Fruit fly (Drosophila melanogaster) whole organism, embryonic: ENCODE data around the gene EMC3.

ENCODE experiments used
- Atf-2 ChIP-seq: fragments of 200-800 bp; sonication (Bioruptor generic); optimal IDR thresholded peaks from 2 replicates; lab custom pipeline; 2016; ENCODE audit warnings: missing biosample characterization, missing genetic modification characterization
- B-H1 ChIP-seq: fragments of 200-800 bp; sonication (Bioruptor generic); IDR thresholded peaks from 3 replicates; pipeline ENCODE4 v1.3.6; 2022; ENCODE audit warnings: missing biosample characterization, missing genetic modification characterization
- Blimp-1 ChIP-seq: fragments of 200-800 bp; sonication (Bioruptor generic); optimal IDR thresholded peaks from 3 replicates; lab custom pipeline; 2018; ENCODE audit warnings: missing biosample characterization, missing genetic modification characterization, mild to moderate bottlenecking, moderate library complexity, missing genetic modification reagents
- CG10366 ChIP-seq: fragments of 200-800 bp; sonication (Bioruptor generic); IDR thresholded peaks from 2 replicates; pipeline ENCODE4 v1.3.6; 2022; ENCODE audit warnings: missing biosample characterization, missing genetic modification characterization
- CG11247 ChIP-seq: fragments of 200-800 bp; sonication (Bioruptor generic); IDR thresholded peaks from 2 replicates; pipeline ENCODE4 v1.3.6; 2022; ENCODE audit warnings: missing biosample characterization, missing genetic modification characterization
- CG12236 ChIP-seq: fragments of 200-800 bp; sonication (Bioruptor generic); optimal IDR thresholded peaks from 2 replicates; lab custom pipeline; 2016; ENCODE audit warnings: missing biosample characterization, missing genetic modification characterization
- CG14710 ChIP-seq: fragments of 200-800 bp; sonication (Bioruptor generic); optimal IDR thresholded peaks from 3 replicates; lab custom pipeline; 2019; ENCODE audit warnings: missing biosample characterization, mild to moderate bottlenecking, missing genetic modification characterization, moderate library complexity
- CG15479 ChIP-seq: fragments of 200-800 bp; sonication (Bioruptor generic); optimal IDR thresholded peaks from 3 replicates; lab custom pipeline; 2019; ENCODE audit warnings: missing biosample characterization, mild to moderate bottlenecking, missing genetic modification characterization, moderate library complexity
- CG15601 ChIP-seq: fragments of 200-800 bp; sonication (Bioruptor generic); optimal IDR thresholded peaks from 3 replicates; lab custom pipeline; 2019; ENCODE audit warnings: missing biosample characterization, mild to moderate bottlenecking, missing genetic modification characterization, moderate library complexity
- CG1792 ChIP-seq: fragments of 200-800 bp; sonication (Bioruptor generic); optimal IDR thresholded peaks from 2 replicates; lab custom pipeline; 2016; ENCODE audit warnings: missing biosample characterization, missing genetic modification characterization
- CG3163 ChIP-seq: fragments of 200-800 bp; sonication (Bioruptor generic); optimal IDR thresholded peaks from 3 replicates; lab custom pipeline; 2016; ENCODE audit warnings: missing biosample characterization, missing genetic modification characterization
- CG34376 ChIP-seq: fragments of 200-800 bp; sonication (Bioruptor generic); optimal IDR thresholded peaks from 2 replicates; lab custom pipeline; 2018; ENCODE audit warnings: missing biosample characterization, mild to moderate bottlenecking, missing genetic modification characterization
- CG3838 ChIP-seq: fragments of 200-800 bp; sonication (Bioruptor generic); optimal IDR thresholded peaks from 3 replicates; lab custom pipeline; 2016; ENCODE audit warnings: missing biosample characterization, missing genetic modification characterization
- CG8281 ChIP-seq: fragments of 200-800 bp; sonication (Bioruptor generic); optimal IDR thresholded peaks from 2 replicates; lab custom pipeline; 2018; ENCODE audit warnings: missing biosample characterization, mild to moderate bottlenecking, missing genetic modification characterization, moderate library complexity
- CrebB ChIP-seq: fragments of 200-800 bp; sonication (Bioruptor generic); optimal IDR thresholded peaks from 3 replicates; lab custom pipeline; 2018; ENCODE audit warnings: missing biosample characterization, mild to moderate bottlenecking, missing genetic modification characterization
- Dfd ChIP-seq, 2 experiments: fragments of >200 bp; optimal IDR thresholded peaks; 2 replicates each; lab custom pipeline; 2017; ENCODE audit warnings: missing biosample characterization in 2 of 2, missing genetic modification characterization in 2 of 2
- GATAe ChIP-seq: fragments of 200-800 bp; sonication (Bioruptor generic); conservative IDR thresholded peaks from 2 replicates; pipeline ENCODE4 v1.3.6; 2022; ENCODE audit warnings: missing biosample characterization, missing genetic modification characterization
- Gug ChIP-seq: fragments of 200-800 bp; sonication (Bioruptor generic); IDR thresholded peaks from 4 replicates; pipeline ENCODE4 v1.3.6; 2022; ENCODE audit warnings: missing biosample characterization, missing genetic modification characterization
- H2.0 ChIP-seq: fragments of 200-800 bp; sonication (Bioruptor generic); IDR thresholded peaks from 2 replicates; pipeline ENCODE4 v1.3.6; 2022; ENCODE audit warnings: missing biosample characterization, missing genetic modification characterization
- HHEX ChIP-seq: fragments of 200-800 bp; sonication (Bioruptor generic); optimal IDR thresholded peaks from 3 replicates; lab custom pipeline; 2017; ENCODE audit warnings: missing biosample characterization, mild to moderate bottlenecking, missing genetic modification characterization, missing genetic modification reagents
- HLHmδ ChIP-seq: fragments of 200-800 bp; sonication (Bioruptor generic); optimal IDR thresholded peaks from 2 replicates; lab custom pipeline; 2018; ENCODE audit warnings: missing biosample characterization, mild to moderate bottlenecking, missing genetic modification characterization, moderate library complexity
- HmgD ChIP-seq: fragments of 200-800 bp; sonication (Bioruptor generic); optimal IDR thresholded peaks from 3 replicates; lab custom pipeline; 2016; ENCODE audit warnings: missing biosample characterization, missing genetic modification characterization
- Hr78 ChIP-seq, 2 experiments: fragments of 200-800 bp in 1 of 2; fragments of >200 bp in 1 of 2; sonication (Bioruptor generic) in 1 of 2; optimal IDR thresholded peaks; 2 replicates each; lab custom pipeline; 2017 to 2019; ENCODE audit warnings: missing biosample characterization in 2 of 2, missing genetic modification characterization in 2 of 2, mild to moderate bottlenecking in 1 of 2, moderate library complexity in 1 of 2
- Lhr ChIP-seq: fragments of 200-800 bp; sonication (Bioruptor generic); optimal IDR thresholded peaks from 3 replicates; lab custom pipeline; 2017; ENCODE audit warnings: mild to moderate bottlenecking, missing biosample characterization, missing genetic modification reagents, missing genetic modification characterization
- MBD-R2 ChIP-seq: fragments of 200-800 bp; sonication (Bioruptor generic); IDR thresholded peaks from 2 replicates; pipeline ENCODE4 v1.3.6; 2022; ENCODE audit warnings: missing biosample characterization, missing genetic modification characterization
- Mad ChIP-seq: fragments of 200-800 bp; sonication (Bioruptor generic); optimal IDR thresholded peaks from 2 replicates; lab custom pipeline; 2016; ENCODE audit warnings: missing biosample characterization, missing genetic modification characterization
- NC2β ChIP-seq: fragments of 200-800 bp; sonication (Bioruptor generic); optimal IDR thresholded peaks from 2 replicates; lab custom pipeline; 2016; ENCODE audit warnings: missing biosample characterization, missing genetic modification characterization
- NFAT ChIP-seq: fragments of 200-800 bp; sonication (Bioruptor generic); IDR thresholded peaks from 2 replicates; pipeline ENCODE4 v1.3.6; 2022; ENCODE audit warnings: missing biosample characterization, missing genetic modification characterization
- Oli ChIP-seq: fragments of 200-800 bp; sonication (Bioruptor generic); optimal IDR thresholded peaks from 2 replicates; lab custom pipeline; 2018; ENCODE audit warnings: missing biosample characterization, mild to moderate bottlenecking, missing genetic modification characterization, moderate library complexity
- Poxn ChIP-seq: fragments of 200-800 bp; sonication (Bioruptor generic); IDR thresholded peaks from 2 replicates; pipeline ENCODE4 v1.3.6; 2022; ENCODE audit warnings: missing biosample characterization, missing genetic modification characterization
- Sry-β ChIP-seq: fragments of 200-800 bp; sonication (Bioruptor generic); optimal IDR thresholded peaks from 2 replicates; lab custom pipeline; 2018; ENCODE audit warnings: missing biosample characterization, mild to moderate bottlenecking, missing genetic modification characterization, moderate library complexity
- Stat92E ChIP-seq, 3 experiments: fragments of >200 bp in 2 of 3; fragments of 200-800 bp in 1 of 3; sonication (Bioruptor generic) in 1 of 3; optimal IDR thresholded peaks; 2 replicates each; lab custom pipeline; 2017 to 2019; ENCODE audit warnings: missing biosample characterization in 3 of 3, missing genetic modification characterization in 3 of 3, mild to moderate bottlenecking in 1 of 3, moderate library complexity in 1 of 3
- Trl ChIP-seq, 3 experiments: fragments of >200 bp in 2 of 3; fragments of 200-800 bp in 1 of 3; sonication (Bioruptor generic) in 1 of 3; optimal IDR thresholded peaks; 2 replicates in 1 of 3; 3 replicates in 2 of 3; lab custom pipeline; 2016 to 2017; ENCODE audit warnings: missing biosample characterization in 1 of 3, missing genetic modification characterization in 1 of 3
- bsh ChIP-seq, 2 experiments: fragments of 200-800 bp; sonication (Bioruptor generic); optimal IDR thresholded peaks; 2 replicates each; lab custom pipeline; 2017 to 2018; ENCODE audit warnings: mild to moderate bottlenecking in 2 of 2, missing biosample characterization in 2 of 2, missing genetic modification characterization in 2 of 2, moderate library complexity in 1 of 2
- cas ChIP-seq: fragments of 200-800 bp; sonication (Bioruptor generic); IDR thresholded peaks from 2 replicates; pipeline ENCODE4 v1.3.6; 2022; ENCODE audit warnings: missing biosample characterization, missing genetic modification characterization
- caup ChIP-seq: fragments of 200-800 bp; sonication (Bioruptor generic); optimal IDR thresholded peaks from 3 replicates; lab custom pipeline; 2017; ENCODE audit warnings: missing biosample characterization, mild to moderate bottlenecking, missing genetic modification characterization, moderate library complexity; ENCODE audit not compliant: severe bottlenecking
- crol ChIP-seq: fragments of 200-800 bp; sonication (Bioruptor generic); IDR thresholded peaks from 2 replicates; pipeline ENCODE4 v1.3.6; 2022; ENCODE audit warnings: missing biosample characterization, missing genetic modification characterization
- dati ChIP-seq: fragments of 200-800 bp; sonication (Bioruptor generic); IDR thresholded peaks from 2 replicates; pipeline ENCODE4 v1.3.6; 2022; ENCODE audit warnings: missing biosample characterization, missing genetic modification characterization
- gcm ChIP-seq: fragments of 200-800 bp; sonication (Bioruptor generic); optimal IDR thresholded peaks from 2 replicates; lab custom pipeline; 2019; ENCODE audit warnings: missing biosample characterization, mild to moderate bottlenecking, missing genetic modification characterization, moderate library complexity
- gsb-n ChIP-seq: fragments of 200-800 bp; sonication (Bioruptor generic); optimal IDR thresholded peaks from 3 replicates; lab custom pipeline; 2018; ENCODE audit warnings: missing biosample characterization, mild to moderate bottlenecking, missing genetic modification characterization
- kni ChIP-seq: fragments of 200-800 bp; sonication (Bioruptor generic); optimal IDR thresholded peaks from 3 replicates; lab custom pipeline; 2017; ENCODE audit warnings: mild to moderate bottlenecking, missing biosample characterization, missing genetic modification reagents, missing genetic modification characterization
- knrl ChIP-seq: fragments of 200-800 bp; sonication (Bioruptor generic); IDR thresholded peaks from 3 replicates; pipeline ENCODE4 v1.3.6; 2022; ENCODE audit warnings: missing biosample characterization, missing genetic modification characterization; ENCODE audit not compliant: partially characterized antibody
- nerfin-1 ChIP-seq: fragments of 200-800 bp; sonication (Bioruptor generic); optimal IDR thresholded peaks from 3 replicates; lab custom pipeline; 2019; ENCODE audit warnings: missing biosample characterization, mild to moderate bottlenecking, missing genetic modification characterization, moderate library complexity
- nom ChIP-seq: fragments of 200-800 bp; sonication (Bioruptor generic); optimal IDR thresholded peaks from 2 replicates; lab custom pipeline; 2017; ENCODE audit warnings: missing biosample characterization, missing genetic modification characterization, mild to moderate bottlenecking, moderate library complexity, missing genetic modification reagents
- pb ChIP-seq: fragments of 200-800 bp; sonication (Bioruptor generic); optimal IDR thresholded peaks from 3 replicates; lab custom pipeline; 2016; ENCODE audit warnings: missing biosample characterization, missing genetic modification characterization
- ro ChIP-seq: fragments of 200-800 bp; sonication (Bioruptor generic); IDR thresholded peaks from 2 replicates; pipeline ENCODE4 v1.3.6; 2022; ENCODE audit warnings: missing biosample characterization, missing genetic modification characterization
- row ChIP-seq: fragments of 200-800 bp; sonication (Bioruptor generic); IDR thresholded peaks from 3 replicates; pipeline ENCODE4 v1.3.6; 2022; ENCODE audit warnings: missing biosample characterization, missing genetic modification characterization
- wdn ChIP-seq: fragments of 200-800 bp; sonication (Bioruptor generic); IDR thresholded peaks from 2 replicates; pipeline ENCODE4 v1.3.6; 2022; ENCODE audit warnings: missing biosample characterization, missing genetic modification characterization

EMC3 gene

DNA sequence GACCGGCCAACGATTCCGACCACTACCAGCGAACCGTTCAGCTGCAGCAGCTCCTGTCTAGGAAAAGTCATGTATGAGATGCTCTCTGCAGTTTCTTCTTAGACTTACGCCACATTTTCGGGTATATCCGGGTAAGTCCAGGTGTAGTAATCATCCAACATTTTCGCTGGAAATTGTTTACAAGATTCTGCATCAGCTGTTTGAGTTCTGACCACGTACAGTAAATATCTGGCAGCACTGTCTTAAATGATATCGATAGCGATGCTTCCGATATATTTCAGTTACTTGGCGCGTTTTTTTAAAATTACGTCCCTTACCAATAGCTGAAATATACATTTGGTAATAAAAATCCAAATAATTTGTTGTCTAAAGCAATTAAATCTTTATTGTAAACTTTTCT is 11.5 kb upstream of the EMC3 start, which contains the start of gene CG6729 (continued):
- TF ChIP-seq Poxn (GFP tag; lab: Robert Waterston, UW): no peak
- TF ChIP-seq Atf-2 (GFP tag; lab: Kevin White, UChicago): no peak
- no peak for TF ChIP-seq GATAe (GFP tag; lab: Robert Waterston, UW)
- no peak for TF ChIP-seq CG12236
- TF ChIP-seq Stat92E (GFP tag; optimal IDR thresholded peaks at IDR 0.05; lab: Kevin White, UChicago): peak in 1 of 3 experiments; percentile 3
- peak; percentile 41 for TF ChIP-seq CG14710 (tag; lab: Kevin White, UChicago)
- TF ChIP-seq Dfd (GFP tag; optimal IDR thresholded peaks at IDR 0.05; lab: Kevin White, UChicago): no peak
- TF ChIP-seq NC2β (GFP tag; lab: Kevin White, UChicago): no peak
- no peak for TF ChIP-seq Hr78 (GFP tag; optimal IDR thresholded peaks at IDR 0.05; lab: Kevin White, UChicago)
- TF ChIP-seq CG1792: no peak
- TF ChIP-seq nerfin-1 (tag; lab: Kevin White, UChicago): no peak
- no peak for TF ChIP-seq NFAT (GFP tag; lab: Robert Waterston, UW)
- TF ChIP-seq B-H1: no peak
- no peak for TF ChIP-seq CG11247 (GFP tag; lab: Robert Waterston, UW)
- TF ChIP-seq CG3838 (GFP tag; lab: Kevin White, UChicago): no peak
- TF ChIP-seq Gug: no peak
- no peak for TF ChIP-seq CG15601 (tag; lab: Kevin White, UChicago)
- TF ChIP-seq gcm: no peak
- TF ChIP-seq bsh (GFP tag; optimal IDR thresholded peaks at IDR 0.05; lab: Kevin White, UChicago): no peak
- no peak for TF ChIP-seq CrebB (tag; lab: Kevin White, UChicago)
- no peak for TF ChIP-seq nom (GFP tag; lab: Kevin White, UChicago)
- TF ChIP-seq HLHmδ: no peak
- peak; percentile 61 for TF ChIP-seq knrl (GFP tag; lab: Robert Waterston, UW)

- TF ChIP-seq kni (GFP tag; lab: Kevin White, UChicago) (no peak), CG8281 (tag; lab: Kevin White, UChicago) (no peak), CG3163 (GFP tag; lab: Kevin White, UChicago) (peak; percentile 77), cas (GFP tag; lab: Robert Waterston, UW) (peak; percentile 75), wdn (GFP tag; lab: Robert Waterston, UW) (peak; percentile 70), crol (0 out of 2 replicates have a peak, but pooled peaks have one; percentile 12), caup (GFP tag; lab: Kevin White, UChicago) (peak; percentile 63), Oli (tag; lab: Kevin White, UChicago) (peak; percentile 29), CG34376 (peak; percentile 44), Blimp-1 (peak; percentile 84), H2.0 (peak; percentile 95), gsb-n (tag; lab: Kevin White, UChicago) (no peak), pb (GFP tag; lab: Kevin White, UChicago) (peak; percentile 69), Mad (GFP tag; lab: Kevin White, UChicago) (peak; percentile 87), MBD-R2 (peak; percentile 90), CG15479 (GFP tag; lab: Kevin White, UChicago) (no peak), HmgD (peak; percentile 91), Sry-β (GFP tag; lab: Kevin White, UChicago) (no peak), row (GFP tag; lab: Robert Waterston, UW) (peak; percentile 83), CG10366 (GFP tag; lab: Robert Waterston, UW) (peak; percentile 95), ro (GFP tag; lab: Robert Waterston, UW) (peak; percentile 76), HHEX (GFP tag; lab: Kevin White, UChicago) (peak; percentile 44), Lhr (peak; percentile 2), dati (GFP tag; lab: Robert Waterston, UW) (peak; percentile 73), Trl (optimal IDR thresholded peaks at IDR 0.05; lab: Kevin White, UChicago) (no peak), Trl (GFP tag; optimal IDR thresholded peaks at IDR 0.05; lab: Kevin White, UChicago) (peak; percentile 86)
Measured at dm6 chr2L:10736993-10737756, 5.0 kb upstream of the EMC3 start, which contains the start of the genes Vha16-5 and CG12299. Vha16-5 (minus strand) TSS chr2L:10737043. CG12299 (plus strand) TSS chr2L:10737345.
